Worm (Caenorhabditis elegans) whole organism, L3 larva: ENCODE measurements around the gene spp-18.

Experiments used
- ceh-9 ChIP-seq: sonication (generic microtip); optimal IDR thresholded peaks from 2 replicates; lab custom pipeline; 2018; ENCODE audit warnings: missing biosample characterization, missing genetic modification characterization
- egl-27 ChIP-seq: sonication (generic microtip); optimal IDR thresholded peaks from 4 replicates; lab custom pipeline; 2017; ENCODE audit warnings: missing biosample characterization, missing genetic modification reagents, missing genetic modification characterization
- elt-2 ChIP-seq: sonication (generic microtip); optimal IDR thresholded peaks from 2 replicates; lab custom pipeline; 2016; ENCODE audit warnings: missing genetic modification reagents, mild to moderate bottlenecking, missing genetic modification characterization, missing compliant biosample characterization
- jun-1 ChIP-seq: fragments of 150-350 bp; optimal IDR thresholded peaks from 2 replicates; lab custom pipeline; 2014; ENCODE audit warnings: missing biosample characterization, missing genetic modification reagents, missing genetic modification characterization
- nhr-11 ChIP-seq: fragments of 150-350 bp; optimal IDR thresholded peaks from 2 replicates; lab custom pipeline; 2014; ENCODE audit warnings: missing biosample characterization, missing genetic modification characterization
- tbx-2 ChIP-seq: sonication (generic microtip); optimal IDR thresholded peaks from 2 replicates; lab custom pipeline; 2016; ENCODE audit warnings: mild to moderate bottlenecking, missing genetic modification characterization, missing compliant biosample characterization
- unc-62 ChIP-seq: fragments of 150-350 bp; sonication (generic microtip); optimal IDR thresholded peaks from 4 replicates; lab custom pipeline; 2014; ENCODE audit warnings: missing biosample characterization, missing genetic modification reagents, missing genetic modification characterization
- zag-1 ChIP-seq: fragments of 150-350 bp; optimal IDR thresholded peaks from 2 replicates; lab custom pipeline; 2014; ENCODE audit warnings: missing biosample characterization, missing genetic modification characterization

ce11 chrIV:9622272-9622671 lies 28.8 kb downstream of the spp-18 start, which contains the start of gene W09C2.7:
- TF ChIP-seq egl-27 (tag; lab: Kevin White, UChicago) (no peak), ceh-9 (tag; lab: Kevin White, UChicago) (no peak), tbx-2 (tag; lab: Kevin White, UChicago) (no peak), unc-62 (no peak), jun-1 (no peak), elt-2 (tag; lab: Kevin White, UChicago) (no peak), zag-1 (tag; lab: Kevin White, UChicago) (no peak), nhr-11 (tag; lab: Kevin White, UChicago) (no peak)
